Fruit fly (Drosophila melanogaster) Kc167 (cell line): Measurements from ENCODE around the gene Snapin.

Source experiments
- Myc ChIP-seq: fragments of >200 bp; optimal IDR thresholded peaks from 2 replicates; lab custom pipeline; 2017; ENCODE audit warnings: missing external identifiers
- Sin3A ChIP-seq: fragments of >200 bp; optimal IDR thresholded peaks from 2 replicates; lab custom pipeline; 2018; ENCODE audit warnings: missing external identifiers

dm6 chr2L:2800956-2801776 lies 41.7 kb upstream of the Snapin start:
- TF ChIP-seq Sin3A (no peak), Myc (lab: Kevin White, UChicago) (no peak)
